Worm (Caenorhabditis elegans): ENCODE results near the gene C42C1.9.

ce11 chrIV:12261353-12261752 is 27.9 kb upstream of the C42C1.9 start, which contains the start of gene sre-14:
- TF ChIP-seq lin-13 (GFP tag; optimal IDR thresholded peaks at IDR 0.05) (no peak), mdl-1 (tag; optimal IDR thresholded peaks at IDR 0.05) (no peak), dpl-1 (GFP tag; optimal IDR thresholded peaks at IDR 0.05) (no peak), ceh-82 (tag; optimal IDR thresholded peaks at IDR 0.05) (no peak), snpc-4 (tag; optimal IDR thresholded peaks at IDR 0.05) (no peak), ama-1 (optimal IDR thresholded peaks at IDR 0.05) (no peak), nhr-25 (tag; optimal IDR thresholded peaks at IDR 0.05; ENCODE audit: borderline replicate concordance, insufficient read depth) (no peak), nhr-11 (tag; optimal IDR thresholded peaks at IDR 0.05) (no peak), zag-1 (tag; optimal IDR thresholded peaks at IDR 0.05) (no peak), mep-1 (tag; optimal IDR thresholded peaks at IDR 0.05) (no peak), Y5F2A.4 (GFP tag; optimal IDR thresholded peaks at IDR 0.05) (no peak), mxl-2 (GFP tag; conservative IDR thresholded peaks at IDR 0.05) (no peak), madf-5 (GFP tag; IDR thresholded peaks at IDR 0.05) (no peak), aly-2 (tag; optimal IDR thresholded peaks at IDR 0.05) (no peak)

Measured in whole organism, L4 larva.